Worm (Caenorhabditis elegans) whole organism, late embryonic: Measurements from ENCODE around the gene kin-16.

Source experiments
- K02D7.2 ChIP-seq: sonication (generic microtip); optimal IDR thresholded peaks from 2 replicates; lab custom pipeline; 2017; ENCODE audit warnings: mild to moderate bottlenecking, missing genetic modification characterization, missing compliant biosample characterization
- ceh-34 ChIP-seq: sonication (generic microtip); optimal IDR thresholded peaks from 2 replicates; lab custom pipeline; 2016; ENCODE audit warnings: mild to moderate bottlenecking, missing genetic modification characterization, missing compliant biosample characterization
- ceh-48 ChIP-seq: sonication (generic microtip); optimal IDR thresholded peaks from 2 replicates; lab custom pipeline; 2016; ENCODE audit warnings: missing genetic modification characterization, inconsistent platforms, missing compliant biosample characterization
- che-1 ChIP-seq: sonication (generic microtip); optimal IDR thresholded peaks from 2 replicates; lab custom pipeline; 2016; ENCODE audit warnings: mild to moderate bottlenecking, missing genetic modification characterization, missing compliant biosample characterization
- dve-1 ChIP-seq: sonication (generic microtip); optimal IDR thresholded peaks from 2 replicates; lab custom pipeline; 2017; ENCODE audit warnings: antibody characterized with exemption, mild to moderate bottlenecking, missing genetic modification characterization, missing compliant biosample characterization
- elt-2 ChIP-seq: sonication (generic microtip); optimal IDR thresholded peaks from 2 replicates; lab custom pipeline; 2016; ENCODE audit warnings: missing genetic modification reagents, missing genetic modification characterization, missing compliant biosample characterization
- nfya-1 ChIP-seq: sonication (generic microtip); optimal IDR thresholded peaks from 2 replicates; lab custom pipeline; 2017; ENCODE audit warnings: missing genetic modification characterization, mild to moderate bottlenecking, missing compliant biosample characterization, antibody characterized with exemption, moderate library complexity
- nhr-11 ChIP-seq: fragments of 150-350 bp; optimal IDR thresholded peaks from 2 replicates; lab custom pipeline; 2014; ENCODE audit warnings: missing biosample characterization, missing genetic modification characterization
- pha-4 ChIP-seq: fragments of 150-350 bp; optimal IDR thresholded peaks from 2 replicates; lab custom pipeline; 2018; ENCODE audit warnings: missing biosample characterization, missing genetic modification reagents, missing genetic modification characterization
- pqm-1 ChIP-seq: sonication (generic microtip); optimal IDR thresholded peaks from 2 replicates; lab custom pipeline; 2016; ENCODE audit warnings: missing genetic modification characterization, missing compliant biosample characterization
- tbx-2 ChIP-seq: sonication (generic microtip); optimal IDR thresholded peaks from 2 replicates; lab custom pipeline; 2016; ENCODE audit warnings: missing genetic modification characterization, missing compliant biosample characterization
- tbx-7 ChIP-seq: sonication (generic microtip); optimal IDR thresholded peaks from 2 replicates; lab custom pipeline; 2016; ENCODE audit warnings: missing genotype, missing genetic modification characterization, missing compliant biosample characterization
- zip-5 ChIP-seq: sonication (generic microtip); optimal IDR thresholded peaks from 2 replicates; lab custom pipeline; 2016; ENCODE audit warnings: missing genetic modification characterization, missing compliant biosample characterization

ce11 chrII:9418843-9419532 lies 16.9 kb downstream of the kin-16 start:
- TF ChIP-seq ceh-48: no peak
- TF ChIP-seq pha-4 (tag; lab: Kevin White, UChicago): no peak
- TF ChIP-seq pqm-1 (tag; lab: Kevin White, UChicago): no peak
- no peak for TF ChIP-seq ceh-34
- TF ChIP-seq tbx-7: no peak
- TF ChIP-seq dve-1 (tag; lab: Kevin White, UChicago): no peak
- no peak for TF ChIP-seq elt-2 (tag; lab: Kevin White, UChicago)
- TF ChIP-seq nfya-1 (tag; lab: Kevin White, UChicago): no peak
- TF ChIP-seq K02D7.2 (tag; lab: Kevin White, UChicago): no peak
- no peak for TF ChIP-seq zip-5 (tag; lab: Kevin White, UChicago)
- TF ChIP-seq nhr-11: no peak
- TF ChIP-seq che-1 (tag; lab: Kevin White, UChicago): no peak
- no peak for TF ChIP-seq tbx-2 (tag; lab: Kevin White, UChicago)
